Worm (Caenorhabditis elegans) whole organism, L1 larva: Measurements from ENCODE around the gene ZK1248.15.

Source experiments
- C04F5.9 ChIP-seq: sonication (generic microtip); optimal IDR thresholded peaks from 2 replicates; lab custom pipeline; 2016; ENCODE audit warnings: missing genetic modification characterization, missing compliant biosample characterization
- Y116A8C.19 ChIP-seq: sonication (generic microtip); optimal IDR thresholded peaks from 2 replicates; lab custom pipeline; 2016; ENCODE audit warnings: missing compliant biosample characterization, missing genetic modification characterization, borderline replicate concordance
- alr-1 ChIP-seq: fragments of 200-800 bp; sonication (Bioruptor generic); optimal IDR thresholded peaks from 2 replicates; lab custom pipeline; 2018; ENCODE audit warnings: borderline replicate concordance, mild to moderate bottlenecking, missing genetic modification characterization, missing compliant biosample characterization
- ama-1 ChIP-seq: fragments of 150-350 bp; optimal IDR thresholded peaks from 2 replicates; lab custom pipeline; 2014
- dpl-1 ChIP-seq, 3 experiments: fragments of 150-350 bp in 2 of 3; sonication (generic microtip) in 1 of 3; optimal IDR thresholded peaks; 2 replicates each; lab custom pipeline; 2014 to 2017; ENCODE audit warnings: missing biosample characterization in 3 of 3, missing genetic modification characterization in 3 of 3, missing genetic modification reagents in 3 of 3
- dsc-1 ChIP-seq: sonication (generic microtip); optimal IDR thresholded peaks from 2 replicates; lab custom pipeline; 2016; ENCODE audit warnings: mild to moderate bottlenecking, missing genetic modification characterization, missing compliant biosample characterization
- efl-1 ChIP-seq, 4 experiments: fragments of 150-350 bp; optimal IDR thresholded peaks in 3 of 4; peaks in 1 of 4; 1 replicate in 1 of 4; 2 replicates in 3 of 4; lab custom pipeline; 2014; ENCODE audit warnings: missing biosample characterization in 2 of 4, missing genetic modification characterization in 2 of 4, missing genetic modification reagents in 2 of 4
- elt-2 ChIP-seq: sonication (generic microtip); optimal IDR thresholded peaks from 2 replicates; lab custom pipeline; 2016; ENCODE audit warnings: missing genetic modification characterization, mild to moderate bottlenecking, inconsistent platforms, missing compliant biosample characterization, missing genetic modification reagents
- hlh-4 ChIP-seq: sonication (generic microtip); optimal IDR thresholded peaks from 2 replicates; lab custom pipeline; 2016; ENCODE audit warnings: mild to moderate bottlenecking, missing genetic modification characterization, missing compliant biosample characterization
- hpl-2 ChIP-seq: fragments of 150-350 bp; optimal IDR thresholded peaks from 2 replicates; lab custom pipeline; 2014; ENCODE audit warnings: missing biosample characterization, missing genetic modification reagents, missing genetic modification characterization
- isw-1 ChIP-seq: fragments of 200-800 bp; sonication (Bioruptor generic); IDR thresholded peaks from 2 replicates; pipeline ENCODE4 v1.3.6; 2022; ENCODE audit warnings: missing genetic modification characterization, missing compliant biosample characterization
- lin-13 ChIP-seq: fragments of 150-350 bp; optimal IDR thresholded peaks from 2 replicates; lab custom pipeline; 2014; ENCODE audit warnings: missing biosample characterization, missing genetic modification reagents, missing genetic modification characterization
- lin-14 ChIP-seq: fragments of 200-800 bp; sonication (Bioruptor generic); optimal IDR thresholded peaks from 2 replicates; lab custom pipeline; 2018; ENCODE audit warnings: mild to moderate bottlenecking, missing genetic modification characterization, moderate library complexity, missing compliant biosample characterization
- lin-35 ChIP-seq, 2 experiments: fragments of 150-350 bp; optimal IDR thresholded peaks; 2 replicates each; lab custom pipeline; 2014; ENCODE audit warnings: missing biosample characterization in 2 of 2, missing genetic modification characterization in 2 of 2, missing genetic modification reagents in 2 of 2
- lsy-2 ChIP-seq, 2 experiments: fragments of 150-350 bp; optimal IDR thresholded peaks; 2 replicates each; lab custom pipeline; 2014; ENCODE audit warnings: missing biosample characterization in 2 of 2, missing genetic modification characterization in 2 of 2
- mef-2 ChIP-seq: fragments of 150-350 bp; optimal IDR thresholded peaks from 2 replicates; lab custom pipeline; 2014; ENCODE audit warnings: missing biosample characterization, missing genetic modification characterization
- nhr-28 ChIP-seq: fragments of 150-350 bp; optimal IDR thresholded peaks from 2 replicates; lab custom pipeline; 2014; ENCODE audit warnings: missing biosample characterization, missing genetic modification characterization
- nhr-77 ChIP-seq: fragments of 150-350 bp; optimal IDR thresholded peaks from 2 replicates; lab custom pipeline; 2014; ENCODE audit warnings: missing biosample characterization, missing genetic modification characterization
- nhr-85 ChIP-seq: sonication (generic microtip); peaks from one replicate; lab custom pipeline; 2016; ENCODE audit warnings: missing genetic modification characterization, inconsistent platforms, missing compliant biosample characterization
- nhr-90 ChIP-seq: sonication (generic microtip); optimal IDR thresholded peaks from 2 replicates; lab custom pipeline; 2016; ENCODE audit warnings: mild to moderate bottlenecking, missing genetic modification characterization, missing compliant biosample characterization; ENCODE audit not compliant: poor library complexity
- skn-1 ChIP-seq: fragments of 150-350 bp; optimal IDR thresholded peaks from 2 replicates; lab custom pipeline; 2014; ENCODE audit warnings: missing biosample characterization, missing genetic modification characterization
- snpc-4 ChIP-seq: fragments of 150-350 bp; optimal IDR thresholded peaks from 2 replicates; lab custom pipeline; 2014; ENCODE audit warnings: missing biosample characterization, missing genetic modification characterization
- sox-4 ChIP-seq: sonication (generic microtip); optimal IDR thresholded peaks from 2 replicates; lab custom pipeline; 2016; ENCODE audit warnings: missing genetic modification characterization, missing compliant biosample characterization
- sptf-1 ChIP-seq: fragments of 150-350 bp; optimal IDR thresholded peaks from 2 replicates; lab custom pipeline; 2014; ENCODE audit warnings: missing biosample characterization, missing genetic modification characterization
- swsn-7 ChIP-seq: sonication (generic microtip); optimal IDR thresholded peaks from 2 replicates; lab custom pipeline; 2016; ENCODE audit warnings: missing genetic modification characterization, missing compliant biosample characterization
- unc-30 ChIP-seq: sonication (generic microtip); optimal IDR thresholded peaks from 2 replicates; lab custom pipeline; 2017; ENCODE audit warnings: missing biosample characterization, missing genetic modification characterization
- unc-98 ChIP-seq: fragments of 200-800 bp; sonication (Bioruptor generic); IDR thresholded peaks from 2 replicates; pipeline ENCODE4 v1.3.6; 2022; ENCODE audit warnings: missing genetic modification characterization, missing compliant biosample characterization
- vab-15 ChIP-seq: sonication (generic microtip); optimal IDR thresholded peaks from 2 replicates; lab custom pipeline; 2017; ENCODE audit warnings: missing genotype, mild to moderate bottlenecking, missing genetic modification characterization, missing compliant biosample characterization
- zag-1 ChIP-seq: fragments of 150-350 bp; optimal IDR thresholded peaks from 2 replicates; lab custom pipeline; 2014; ENCODE audit warnings: missing biosample characterization, missing genetic modification characterization
- zip-4 ChIP-seq: fragments of 200-800 bp; sonication (Bioruptor generic); optimal IDR thresholded peaks from 2 replicates; lab custom pipeline; 2018; ENCODE audit warnings: mild to moderate bottlenecking, missing genetic modification characterization, moderate library complexity, missing compliant biosample characterization
- ztf-4 ChIP-seq: fragments of 150-350 bp; optimal IDR thresholded peaks from 2 replicates; lab custom pipeline; 2014; ENCODE audit warnings: missing biosample characterization, missing genetic modification characterization

Gene ZK1248.15

DNA sequence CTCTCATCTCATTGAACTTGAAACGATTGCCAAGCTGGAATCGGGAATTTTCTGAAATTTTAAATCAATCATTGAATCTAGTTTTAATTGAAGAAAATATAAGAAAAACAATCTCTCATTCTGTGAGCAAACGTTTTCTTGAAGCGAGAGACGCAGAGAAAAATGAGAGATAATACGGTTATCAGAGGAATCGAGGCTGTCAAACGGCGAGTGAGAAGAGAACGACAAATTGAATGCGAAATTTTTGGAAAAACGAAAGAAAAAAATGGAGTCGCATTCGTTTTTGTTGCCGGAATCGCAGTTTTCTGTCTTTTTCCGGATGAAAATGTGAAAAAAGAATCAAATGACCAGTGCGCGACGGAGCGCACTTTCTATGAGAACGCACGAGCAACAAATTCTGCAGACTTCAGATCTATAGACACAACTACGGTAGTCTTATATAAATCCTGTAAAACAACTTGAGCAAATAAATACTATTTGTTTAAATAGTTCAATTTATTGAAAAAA, 35.3 kb upstream of the ZK1248.15 start, which contains the start of gene tex-2 (continued):
- TF ChIP-seq alr-1: no peak
- TF ChIP-seq C04F5.9: no peak
- TF ChIP-seq efl-1 (optimal IDR thresholded peaks at IDR 0.05; lab: Kevin White, UChicago): peak; percentile 36 to 44
- no peak for TF ChIP-seq efl-1 (GFP tag; optimal IDR thresholded peaks at IDR 0.05 in 1 of 2; lab: Kevin White, UChicago)
- TF ChIP-seq ztf-4 (tag; lab: Kevin White, UChicago): no peak
- no peak for TF ChIP-seq nhr-77
- no peak for TF ChIP-seq skn-1
- TF ChIP-seq unc-98: 0 out of 2 replicates have a peak, but pooled peaks have one; percentile 14
- no peak for TF ChIP-seq mef-2 (tag; lab: Kevin White, UChicago)
- TF ChIP-seq vab-15 (tag; lab: Kevin White, UChicago): no peak
- no peak for TF ChIP-seq hpl-2
- no peak for TF ChIP-seq nhr-90 (tag; lab: Kevin White, UChicago)
- TF ChIP-seq lin-13 (GFP tag; lab: Kevin White, UChicago): peak; percentile 48
- TF ChIP-seq zag-1 (tag; lab: Kevin White, UChicago): no peak
- TF ChIP-seq sptf-1 (tag; lab: Kevin White, UChicago): no peak
- TF ChIP-seq unc-30 (tag; lab: Kevin White, UChicago): no peak
- peak; percentile 7 to 22 for TF ChIP-seq lsy-2 (tag; optimal IDR thresholded peaks at IDR 0.05; lab: Kevin White, UChicago)
- peak; percentile 18 for TF ChIP-seq isw-1 (GFP tag; lab: Robert Waterston, UW)

DNA sequence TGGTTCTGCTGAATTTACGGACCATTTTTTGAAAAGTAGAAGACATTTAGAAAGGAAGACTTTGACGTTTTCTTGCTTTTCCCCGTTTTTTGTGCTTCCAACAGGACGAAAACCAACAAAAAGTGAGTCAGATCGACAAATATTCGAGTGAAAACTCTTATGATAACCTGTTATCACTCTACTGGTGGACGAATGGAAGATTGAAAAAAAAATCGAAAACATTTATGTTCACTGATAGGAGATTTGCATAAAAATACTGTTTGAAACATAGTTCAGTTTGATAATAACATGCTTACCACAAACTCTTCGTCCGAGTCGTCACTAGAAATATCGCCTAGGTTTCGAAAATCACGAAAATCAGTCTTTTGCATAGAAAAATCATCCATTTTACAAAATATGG, 34.1 kb upstream of the ZK1248.15 start:
- TF ChIP-seq Y116A8C.19 (tag; lab: Kevin White, UChicago) (no peak), elt-2 (peak; percentile 51)

- TF ChIP-seq snpc-4 (tag; lab: Kevin White, UChicago): no peak
- peak in 1 of 2 experiments; percentile 15 for TF ChIP-seq lsy-2 (tag; optimal IDR thresholded peaks at IDR 0.05; lab: Kevin White, UChicago)
- TF ChIP-seq nhr-28: no peak
- TF ChIP-seq dsc-1: peak; percentile 48
- TF ChIP-seq lin-14 (GFP tag; lab: Kevin White, UChicago): peak; percentile 48
- no peak for TF ChIP-seq swsn-7 (tag; lab: Kevin White, UChicago)
- TF ChIP-seq skn-1: no peak
- peak; percentile 39 for TF ChIP-seq nhr-85
- TF ChIP-seq, all 84 proteins: peak for 4
These were observed 33.2 kb upstream of the ZK1248.15 start for ce11 chrII:5871508-5871907.

- TF ChIP-seq sox-4 (no peak), efl-1 (optimal IDR thresholded peaks at IDR 0.05; lab: Kevin White, UChicago) (no peak), efl-1 (GFP tag; optimal IDR thresholded peaks at IDR 0.05 in 1 of 2; lab: Kevin White, UChicago) (peak in 1 of 2 experiments; percentile 40), zip-4 (GFP tag; lab: Kevin White, UChicago) (no peak), hlh-4 (tag; lab: Kevin White, UChicago) (no peak), dpl-1 (GFP tag; optimal IDR thresholded peaks at IDR 0.05; lab: Kevin White, UChicago) (peak in 1 of 3 experiments; percentile 20)
These were observed 28.6 kb upstream of the ZK1248.15 start for ce11 chrII:5866920-5867319.

- TF ChIP-seq elt-2 (peak; percentile 47), ama-1 (lab: Kevin White, UChicago) (no peak)
- TF ChIP-seq, all 84 proteins: peak for 1
These were observed 27.3 kb upstream of the ZK1248.15 start, which contains the start of gene F55C12.19 for ce11 chrII:5865405-5866308. TSS of gene F55C12.19 (plus strand) at chrII:5866139.

ce11 chrII:5863893-5864292, 25.5 kb upstream of the ZK1248.15 start, which contains the start of gene tag-234:
TSS of gene tag-234 (plus strand) at chrII:5864193.
- TF ChIP-seq elt-2 (peak; percentile 2), lin-35 (GFP tag; optimal IDR thresholded peaks at IDR 0.05; lab: Kevin White, UChicago) (no peak)
